Worm (Caenorhabditis elegans) whole organism, midembryonic: ENCODE results near the gene npr-36.

ENCODE experiments used
- T22C8.4 ChIP-seq: fragments of 200-800 bp; sonication (Bioruptor generic); IDR thresholded peaks from 2 replicates; pipeline ENCODE4 v1.3.6; 2022; ENCODE audit warnings: missing genetic modification characterization, missing compliant biosample characterization
- flt-1 ChIP-seq: fragments of 200-800 bp; sonication (Bioruptor generic); IDR thresholded peaks from 2 replicates; pipeline ENCODE4 v1.3.6; 2022; ENCODE audit warnings: missing genetic modification characterization, missing compliant biosample characterization
- med-1 ChIP-seq: sonication (generic microtip); optimal IDR thresholded peaks from 2 replicates; lab custom pipeline; 2017; ENCODE audit warnings: missing genetic modification characterization, mild to moderate bottlenecking, missing compliant biosample characterization, antibody characterized with exemption, missing genetic modification reagents; ENCODE audit not compliant: insufficient read depth

ce11 chrX:17359452-17359851 is at the start of gene npr-36:
- TF ChIP-seq T22C8.4 (GFP tag; lab: Robert Waterston, UW) (no peak), med-1 (no peak), flt-1 (GFP tag; lab: Robert Waterston, UW) (no peak)
